Worm (Caenorhabditis elegans): ENCODE data around the gene F53F4.17.

F53F4.17 gene

DNA sequence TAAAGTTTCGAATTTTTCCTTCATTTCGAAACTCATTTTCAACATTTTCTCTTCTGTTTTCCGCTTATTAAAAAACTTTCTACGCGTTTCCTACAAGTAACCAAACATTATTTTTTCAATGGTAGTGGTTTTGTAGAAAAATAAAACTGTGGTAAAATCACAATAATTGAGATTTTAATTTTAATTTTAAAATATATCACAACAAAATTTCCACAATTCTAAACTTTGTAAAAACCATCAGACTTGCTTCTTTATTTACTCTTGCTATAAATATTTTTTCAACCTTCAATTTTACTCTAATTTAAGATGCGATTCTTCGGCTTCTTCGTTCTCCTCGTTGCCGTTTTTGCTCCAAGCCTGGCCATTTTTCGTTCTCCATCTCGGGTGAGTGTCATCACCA is at the start of gene F53F4.17:
F53F4.17 (plus strand) TSS at position 301 of the 400 bp plus-strand sequence.
- no peak for TF ChIP-seq dao-5 (tag; optimal IDR thresholded peaks at IDR 0.05)
- no peak for TF ChIP-seq W03F9.2 (tag; optimal IDR thresholded peaks at IDR 0.05)
- no peak for TF ChIP-seq him-1 (tag; optimal IDR thresholded peaks at IDR 0.05)

DNA sequence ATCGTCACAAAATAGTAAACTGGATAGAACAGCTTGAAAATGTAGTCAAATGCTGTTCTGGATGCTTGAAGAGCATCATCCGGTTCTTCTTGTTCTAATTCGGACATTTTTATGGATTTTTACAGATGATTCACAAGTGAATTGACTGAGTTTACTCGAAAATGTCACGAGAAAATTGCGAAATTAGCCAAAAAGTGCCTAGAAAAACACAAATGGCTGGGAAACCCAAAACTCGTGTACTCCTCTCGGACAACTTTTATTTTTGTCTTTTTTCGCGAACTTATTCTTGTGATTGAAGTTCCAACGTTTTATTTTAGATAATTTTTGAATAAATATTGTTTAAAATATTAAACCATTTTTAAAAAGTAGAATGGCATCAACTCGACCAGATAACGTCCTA is 36.4 kb upstream of the F53F4.17 start, which contains the start of the genes C56A3.4 and C56A3.5:
C56A3.4 (minus strand) TSS at position 154 of the 400 bp plus-strand sequence.
C56A3.5 (plus strand) TSS at position 367 of the 400 bp plus-strand sequence.
- TF ChIP-seq W03F9.2 (tag; optimal IDR thresholded peaks at IDR 0.05), result peak; percentile 54
- no peak for TF ChIP-seq him-1 (tag; optimal IDR thresholded peaks at IDR 0.05)
- TF ChIP-seq dao-5 (tag; optimal IDR thresholded peaks at IDR 0.05), result no peak

DNA sequence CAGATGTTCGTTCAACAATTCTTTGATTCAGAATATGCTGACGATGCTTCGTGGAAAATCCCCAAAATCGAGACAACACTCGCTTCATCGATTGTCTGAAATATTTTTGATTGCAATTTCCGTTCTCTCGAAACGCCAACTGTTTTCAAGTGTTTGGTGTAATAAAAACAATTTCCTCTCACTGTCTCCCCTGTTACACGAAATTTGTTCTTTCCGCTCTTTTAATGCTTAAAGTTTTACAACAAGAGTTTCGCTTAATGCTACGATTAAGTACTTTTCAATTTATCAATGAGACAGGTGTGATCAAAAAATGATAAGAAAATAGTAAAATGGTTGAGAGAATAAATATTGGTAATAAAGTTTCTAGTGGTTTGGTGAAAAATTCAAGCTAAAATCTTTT is 31.7 kb upstream of the F53F4.17 start, which contains the start of gene C56A3.6:
C56A3.6 (minus strand) TSS at position 101 of the 400 bp plus-strand sequence.
- no peak for TF ChIP-seq W03F9.2 (tag; optimal IDR thresholded peaks at IDR 0.05)

DNA sequence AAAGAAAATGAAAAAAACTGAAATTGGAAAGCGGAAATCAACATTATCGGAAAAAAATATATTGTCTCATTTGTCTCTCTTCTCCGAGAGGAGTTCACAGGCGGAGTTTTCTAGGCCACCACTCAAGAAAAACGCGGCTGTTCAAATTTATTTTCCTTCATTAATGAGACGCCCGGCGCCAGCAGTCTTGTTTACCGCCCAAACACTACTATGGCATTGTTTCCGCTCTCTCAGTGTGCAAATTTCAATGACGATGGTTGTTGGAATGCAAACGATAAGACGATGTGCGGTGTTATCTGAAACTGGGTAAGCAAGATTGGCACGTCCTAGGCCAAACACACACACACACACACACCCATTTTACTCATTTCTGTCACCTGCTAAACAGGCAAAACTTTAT is 31.3 kb upstream of the F53F4.17 start, which contains the start of gene cav-2:
cav-2 (plus strand) TSS at position 359 of the 400 bp plus-strand sequence.
- peak; percentile 84 for TF ChIP-seq W03F9.2 (tag; optimal IDR thresholded peaks at IDR 0.05)
- no peak for TF ChIP-seq dao-5 (tag; optimal IDR thresholded peaks at IDR 0.05)
- peak; percentile 64 for TF ChIP-seq him-1 (tag; optimal IDR thresholded peaks at IDR 0.05)

ce11 chrV:13559978-13560377 is 28.0 kb upstream of the F53F4.17 start, which contains the start of gene C56A3.8:
TSS of gene C56A3.8 (plus strand) at chrV:13560278.
- TF ChIP-seq dao-5 (tag; optimal IDR thresholded peaks at IDR 0.05) (no peak), him-1 (tag; optimal IDR thresholded peaks at IDR 0.05) (no peak), W03F9.2 (tag; optimal IDR thresholded peaks at IDR 0.05) (no peak)

DNA sequence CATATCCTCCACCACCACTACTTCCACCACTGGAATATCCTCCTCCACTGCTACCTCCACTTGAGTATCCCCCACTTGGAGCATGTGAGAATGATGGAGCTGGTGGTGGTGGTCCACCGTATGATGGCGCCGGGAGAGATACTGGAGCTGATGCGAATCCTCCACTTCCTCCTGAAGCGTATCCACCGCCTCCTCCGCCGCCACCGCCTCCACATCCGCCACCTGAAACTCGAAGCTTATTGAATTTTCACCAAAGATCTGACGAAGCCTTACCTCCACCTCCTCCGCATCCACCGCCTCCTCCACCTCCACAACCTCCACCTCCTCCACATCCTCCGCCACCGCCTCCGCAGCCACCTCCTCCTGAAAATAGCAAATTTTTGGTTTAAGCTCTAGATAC is 25.3 kb upstream of the F53F4.17 start:
- TF ChIP-seq him-1 (tag; optimal IDR thresholded peaks at IDR 0.05), result no peak
- TF ChIP-seq dao-5 (tag; optimal IDR thresholded peaks at IDR 0.05), result no peak
- no peak for TF ChIP-seq W03F9.2 (tag; optimal IDR thresholded peaks at IDR 0.05)

ce11 chrV:13563841-13564240 is 24.2 kb upstream of the F53F4.17 start, which contains the start of gene grl-17:
TSS of gene grl-17 (minus strand) at chrV:13563941.
- no peak for TF ChIP-seq W03F9.2 (tag; optimal IDR thresholded peaks at IDR 0.05)
- no peak for TF ChIP-seq dao-5 (tag; optimal IDR thresholded peaks at IDR 0.05)
- TF ChIP-seq him-1 (tag; optimal IDR thresholded peaks at IDR 0.05), result no peak

DNA sequence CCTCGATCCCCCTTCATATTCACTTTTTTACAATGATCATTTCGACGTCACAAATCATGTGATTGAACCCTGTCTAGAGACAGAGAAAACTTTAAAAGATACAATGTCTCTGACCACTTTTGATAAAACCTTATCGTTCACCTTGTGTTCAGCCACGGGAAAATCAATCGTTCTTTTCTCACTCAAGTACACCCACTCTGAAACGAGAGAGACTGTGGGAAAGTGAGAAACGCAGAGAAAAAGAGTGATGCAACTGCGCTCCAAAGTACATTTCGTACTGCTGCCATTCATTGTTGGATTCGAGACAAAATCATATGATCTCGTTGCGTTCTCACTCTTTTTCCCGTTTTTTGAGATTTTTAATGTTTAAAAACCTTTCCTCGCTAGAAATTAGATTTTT is 22.8 kb upstream of the F53F4.17 start:
- TF ChIP-seq dao-5 (tag; optimal IDR thresholded peaks at IDR 0.05) (no peak), W03F9.2 (tag; optimal IDR thresholded peaks at IDR 0.05) (peak; percentile 85)

DNA sequence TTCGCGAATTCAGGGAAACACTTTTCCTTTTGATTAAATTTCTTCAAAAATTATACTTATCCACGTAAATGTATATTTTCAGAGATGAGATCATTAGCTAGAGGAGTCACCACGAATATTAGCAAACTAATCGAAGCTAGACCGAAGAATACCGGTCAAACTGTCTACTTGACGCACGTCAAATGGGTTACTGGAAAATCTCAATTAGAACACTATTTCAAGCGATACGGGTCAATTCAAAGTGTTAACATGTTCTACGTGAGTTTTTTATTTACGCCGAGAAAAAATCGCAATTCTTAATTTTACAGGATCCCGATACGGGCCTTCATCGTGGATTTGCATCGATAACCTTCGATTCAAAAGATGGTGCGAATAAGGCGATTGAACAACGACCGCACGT is 22.2 kb upstream of the F53F4.17 start, which contains the start of gene slrp-1:
slrp-1 (plus strand) TSS at position 83 of the 400 bp plus-strand sequence.
- TF ChIP-seq him-1 (tag; optimal IDR thresholded peaks at IDR 0.05), result no peak
- no peak for TF ChIP-seq dao-5 (tag; optimal IDR thresholded peaks at IDR 0.05)
- no peak for TF ChIP-seq W03F9.2 (tag; optimal IDR thresholded peaks at IDR 0.05)

ce11 chrV:13566967-13567366 is 21.0 kb upstream of the F53F4.17 start:
- no peak for TF ChIP-seq dao-5 (tag; optimal IDR thresholded peaks at IDR 0.05)
- no peak for TF ChIP-seq W03F9.2 (tag; optimal IDR thresholded peaks at IDR 0.05)
- TF ChIP-seq him-1 (tag; optimal IDR thresholded peaks at IDR 0.05), result no peak

DNA sequence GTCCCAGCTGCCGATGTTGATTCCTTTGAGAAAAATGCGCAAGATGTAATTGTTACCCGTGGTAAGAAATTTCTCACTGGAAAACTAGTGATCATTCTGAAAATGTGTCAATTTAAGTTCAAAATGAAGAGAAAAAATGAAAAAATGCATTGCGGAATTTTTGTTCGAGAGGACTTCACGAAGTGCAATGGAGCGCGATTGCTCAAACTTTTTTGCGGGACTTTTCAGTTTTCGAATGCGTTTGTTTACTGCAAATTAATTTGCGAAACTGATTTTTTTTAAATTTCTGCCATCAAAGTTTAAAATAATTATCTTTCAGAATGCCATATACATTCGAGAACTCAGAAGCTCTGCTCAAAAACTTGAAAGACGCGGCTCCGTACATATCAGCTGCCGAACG is 19.5 kb upstream of the F53F4.17 start, which contains the start of the genes nuaf-1 and bir-2:
nuaf-1 (minus strand) TSS at position 98 of the 400 bp plus-strand sequence.
bir-2 (plus strand) TSS at position 318 of the 400 bp plus-strand sequence.
- TF ChIP-seq him-1 (tag; optimal IDR thresholded peaks at IDR 0.05) (no peak), W03F9.2 (tag; optimal IDR thresholded peaks at IDR 0.05) (peak; percentile 83), dao-5 (tag; optimal IDR thresholded peaks at IDR 0.05) (no peak)

DNA sequence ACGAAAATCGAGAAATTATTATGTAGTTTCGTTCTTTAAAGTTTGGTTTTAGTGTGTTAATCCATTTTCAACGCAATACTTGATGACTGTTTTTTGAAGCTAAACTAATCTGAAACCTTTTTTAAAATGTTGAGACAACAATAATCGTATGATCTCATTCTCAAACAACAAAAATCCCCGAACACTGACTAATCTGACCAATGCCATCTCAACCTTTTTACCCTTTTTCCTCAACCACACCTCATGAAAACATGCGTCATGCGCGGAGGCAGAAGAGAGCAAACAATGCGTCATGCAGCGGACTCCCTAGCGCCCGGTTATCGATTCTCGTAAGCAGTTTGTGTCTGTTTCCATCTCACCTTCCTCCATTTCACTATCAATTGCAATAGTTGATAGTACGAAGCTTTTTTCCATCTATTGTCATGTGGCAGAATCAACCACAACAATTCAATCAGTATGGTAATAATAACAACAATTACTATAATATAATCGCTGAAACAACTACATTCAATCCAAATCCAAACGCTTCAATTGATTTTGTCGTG is 16.2 kb upstream of the F53F4.17 start, which contains the start of gene C50B8.4:
C50B8.4 (plus strand) TSS at position 299 of the 545 bp plus-strand sequence.
- TF ChIP-seq dao-5 (tag; optimal IDR thresholded peaks at IDR 0.05) (no peak), W03F9.2 (tag; optimal IDR thresholded peaks at IDR 0.05) (no peak), him-1 (tag; optimal IDR thresholded peaks at IDR 0.05) (no peak)

DNA sequence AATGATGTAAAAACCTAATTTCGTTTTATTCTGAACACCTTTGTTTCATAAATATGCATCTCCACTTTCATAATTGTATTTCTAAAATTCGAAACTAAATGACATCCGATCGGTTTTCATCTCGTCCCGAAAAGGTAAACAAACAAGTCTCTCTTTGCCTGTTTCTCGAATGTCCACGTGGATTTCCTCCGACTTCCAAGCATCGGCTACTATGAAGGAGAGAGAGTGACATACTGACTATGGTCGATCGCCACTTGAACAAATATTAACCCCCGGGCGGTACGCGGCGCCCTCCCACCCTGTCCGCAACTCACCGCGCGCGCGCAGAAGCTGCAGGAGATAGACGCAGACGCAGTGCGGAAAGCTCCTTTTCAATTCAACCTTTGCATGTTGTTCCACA is 12.1 kb upstream of the F53F4.17 start:
- TF ChIP-seq W03F9.2 (tag; optimal IDR thresholded peaks at IDR 0.05) (no peak), dao-5 (tag; optimal IDR thresholded peaks at IDR 0.05) (no peak), him-1 (tag; optimal IDR thresholded peaks at IDR 0.05) (no peak)

DNA sequence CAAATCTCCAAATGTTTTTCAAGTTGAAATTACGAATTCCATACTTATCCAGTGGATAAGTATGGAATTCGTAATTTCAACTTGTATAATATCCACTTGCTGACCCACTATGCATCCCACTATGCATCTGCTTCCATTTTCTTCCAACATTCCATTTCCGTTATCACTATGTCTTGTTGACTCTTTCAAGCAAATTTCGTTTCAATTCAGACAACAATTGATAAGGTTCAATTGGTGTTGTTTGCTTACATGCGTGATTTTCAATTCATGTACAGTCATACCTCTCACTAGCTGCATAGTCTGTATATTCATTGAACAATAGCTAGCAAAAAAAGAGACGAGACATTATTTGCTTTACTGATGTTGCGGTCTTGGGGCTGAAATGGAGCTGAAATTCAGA is 11.2 kb upstream of the F53F4.17 start:
- TF ChIP-seq dao-5 (tag; optimal IDR thresholded peaks at IDR 0.05) (no peak), him-1 (tag; optimal IDR thresholded peaks at IDR 0.05) (no peak), W03F9.2 (tag; optimal IDR thresholded peaks at IDR 0.05) (no peak)

ce11 chrV:13577463-13577862 is 10.5 kb upstream of the F53F4.17 start:
- TF ChIP-seq dao-5 (tag; optimal IDR thresholded peaks at IDR 0.05) (no peak), W03F9.2 (tag; optimal IDR thresholded peaks at IDR 0.05) (no peak), him-1 (tag; optimal IDR thresholded peaks at IDR 0.05) (no peak)
